Fruit fly (Drosophila melanogaster) whole organism, embryonic: ENCODE measurements around the gene Dsor1.

Experiments used
- C15 ChIP-seq: fragments of 200-800 bp; sonication (Bioruptor generic); IDR thresholded peaks from 3 replicates; pipeline ENCODE4 v1.3.6; 2022; ENCODE audit warnings: missing biosample characterization, missing genetic modification characterization
- CG10209 ChIP-seq: fragments of 200-800 bp; sonication (Bioruptor generic); optimal IDR thresholded peaks from 3 replicates; lab custom pipeline; 2017; ENCODE audit warnings: missing biosample characterization, mild to moderate bottlenecking, missing genetic modification characterization, missing genetic modification reagents
- CG10462 ChIP-seq: fragments of 200-800 bp; sonication (Bioruptor generic); optimal IDR thresholded peaks from 2 replicates; lab custom pipeline; 2016; ENCODE audit warnings: missing biosample characterization, missing genetic modification characterization
- CG10543 ChIP-seq: fragments of 200-800 bp; sonication (Bioruptor generic); optimal IDR thresholded peaks from 3 replicates; lab custom pipeline; 2017; ENCODE audit warnings: missing biosample characterization, mild to moderate bottlenecking, missing genetic modification characterization, moderate library complexity
- CG12236 ChIP-seq: fragments of 200-800 bp; sonication (Bioruptor generic); optimal IDR thresholded peaks from 2 replicates; lab custom pipeline; 2016; ENCODE audit warnings: missing biosample characterization, missing genetic modification characterization
- CG15696 ChIP-seq: fragments of 200-800 bp; sonication (Bioruptor generic); optimal IDR thresholded peaks from 2 replicates; lab custom pipeline; 2019; ENCODE audit warnings: missing biosample characterization, mild to moderate bottlenecking, missing genetic modification characterization, moderate library complexity
- CG31441 ChIP-seq: fragments of 200-800 bp; sonication (Bioruptor generic); IDR thresholded peaks from 2 replicates; pipeline ENCODE4 v1.3.6; 2022; ENCODE audit warnings: missing biosample characterization, missing genetic modification characterization
- CG34224 ChIP-seq: fragments of 200-800 bp; sonication (Bioruptor generic); IDR thresholded peaks from 3 replicates; pipeline ENCODE4 v1.3.6; 2022; ENCODE audit warnings: missing biosample characterization, missing genetic modification characterization; ENCODE audit not compliant: partially characterized antibody
- CG4328 ChIP-seq: fragments of 200-800 bp; sonication (Bioruptor generic); optimal IDR thresholded peaks from 3 replicates; lab custom pipeline; 2017; ENCODE audit warnings: missing biosample characterization, missing genetic modification reagents, missing genetic modification characterization
- CG5180 ChIP-seq: fragments of 200-800 bp; sonication (Bioruptor generic); optimal IDR thresholded peaks from 3 replicates; lab custom pipeline; 2017; ENCODE audit warnings: missing biosample characterization, missing genetic modification characterization, mild to moderate bottlenecking, moderate library complexity, missing genetic modification reagents
- CG7786 ChIP-seq: fragments of 200-800 bp; sonication (Bioruptor generic); optimal IDR thresholded peaks from 2 replicates; lab custom pipeline; 2016; ENCODE audit warnings: missing biosample characterization, missing genetic modification characterization
- CTCF ChIP-seq: fragments of 200-800 bp; sonication (Bioruptor generic); optimal IDR thresholded peaks from 2 replicates; lab custom pipeline; 2017; ENCODE audit warnings: missing biosample characterization, mild to moderate bottlenecking, missing genetic modification characterization, moderate library complexity
- Elba2 ChIP-seq: fragments of 200-800 bp; sonication (Bioruptor generic); optimal IDR thresholded peaks from 3 replicates; lab custom pipeline; 2016; ENCODE audit warnings: missing biosample characterization, missing genetic modification characterization
- Fer2 ChIP-seq: fragments of 200-800 bp; sonication (Bioruptor generic); optimal IDR thresholded peaks from 2 replicates; lab custom pipeline; 2018; ENCODE audit warnings: missing biosample characterization, mild to moderate bottlenecking, missing genetic modification characterization, moderate library complexity
- H15 ChIP-seq: fragments of 200-800 bp; sonication (Bioruptor generic); IDR thresholded peaks from 3 replicates; pipeline ENCODE4 v1.3.6; 2022; ENCODE audit warnings: missing biosample characterization, missing genetic modification characterization
- Hmx ChIP-seq: fragments of 200-800 bp; sonication (Bioruptor generic); optimal IDR thresholded peaks from 2 replicates; lab custom pipeline; 2016; ENCODE audit warnings: missing biosample characterization, missing genetic modification characterization
- Hsf ChIP-seq: fragments of 200-800 bp; sonication (Bioruptor generic); optimal IDR thresholded peaks from 3 replicates; lab custom pipeline; 2016; ENCODE audit warnings: missing biosample characterization, missing genetic modification characterization
- MTF-1 ChIP-seq: fragments of 200-800 bp; sonication (Bioruptor generic); optimal IDR thresholded peaks from 2 replicates; lab custom pipeline; 2018; ENCODE audit warnings: missing biosample characterization, mild to moderate bottlenecking, missing genetic modification characterization, borderline replicate concordance
- NFAT ChIP-seq: fragments of 200-800 bp; sonication (Bioruptor generic); IDR thresholded peaks from 2 replicates; pipeline ENCODE4 v1.3.6; 2022; ENCODE audit warnings: missing biosample characterization, missing genetic modification characterization
- Trl ChIP-seq, 3 experiments: fragments of >200 bp in 2 of 3; fragments of 200-800 bp in 1 of 3; sonication (Bioruptor generic) in 1 of 3; optimal IDR thresholded peaks; 2 replicates in 1 of 3; 3 replicates in 2 of 3; lab custom pipeline; 2016 to 2017; ENCODE audit warnings: missing biosample characterization in 1 of 3, missing genetic modification characterization in 1 of 3
- Usf ChIP-seq: fragments of 200-800 bp; sonication (Bioruptor generic); optimal IDR thresholded peaks from 2 replicates; lab custom pipeline; 2017; ENCODE audit warnings: missing genotype, missing biosample characterization, missing genetic modification characterization
- Xbp1 ChIP-seq: fragments of 200-800 bp; sonication (Bioruptor generic); optimal IDR thresholded peaks from 3 replicates; lab custom pipeline; 2016; ENCODE audit warnings: missing biosample characterization, mild to moderate bottlenecking, missing genetic modification characterization
- Xrp1 ChIP-seq: fragments of 200-800 bp; sonication (Bioruptor generic); IDR thresholded peaks from 2 replicates; pipeline ENCODE4 v1.3.6; 2022; ENCODE audit warnings: missing biosample characterization, missing genetic modification characterization
- ab ChIP-seq: fragments of 200-800 bp; sonication (Bioruptor generic); optimal IDR thresholded peaks from 2 replicates; lab custom pipeline; 2016; ENCODE audit warnings: missing biosample characterization, missing genetic modification characterization
- amos ChIP-seq: fragments of 200-800 bp; sonication (Bioruptor generic); IDR thresholded peaks from 2 replicates; pipeline ENCODE4 v1.3.6; 2022; ENCODE audit warnings: missing biosample characterization, missing genetic modification characterization; ENCODE audit not compliant: partially characterized antibody
- bowl ChIP-seq: fragments of 200-800 bp; sonication (Bioruptor generic); IDR thresholded peaks from 2 replicates; pipeline ENCODE4 v1.3.6; 2022; ENCODE audit warnings: missing biosample characterization, missing genetic modification characterization
- cato ChIP-seq: fragments of 200-800 bp; sonication (Bioruptor generic); optimal IDR thresholded peaks from 2 replicates; lab custom pipeline; 2016; ENCODE audit warnings: missing biosample characterization, missing genetic modification characterization, borderline replicate concordance
- dmrt99B ChIP-seq: fragments of 200-800 bp; sonication (Bioruptor generic); optimal IDR thresholded peaks from 2 replicates; lab custom pipeline; 2018; ENCODE audit warnings: missing biosample characterization, mild to moderate bottlenecking, missing genetic modification characterization, moderate library complexity
- fd96Cb ChIP-seq: fragments of 200-800 bp; sonication (Bioruptor generic); optimal IDR thresholded peaks from 2 replicates; lab custom pipeline; 2018; ENCODE audit warnings: missing biosample characterization, mild to moderate bottlenecking, missing genetic modification characterization, moderate library complexity
- gcm2 ChIP-seq: fragments of 200-800 bp; sonication (Bioruptor generic); optimal IDR thresholded peaks from 2 replicates; lab custom pipeline; 2016; ENCODE audit warnings: missing biosample characterization, missing genetic modification characterization
- hbn ChIP-seq: fragments of 200-800 bp; sonication (Bioruptor generic); IDR thresholded peaks from 2 replicates; pipeline ENCODE4 v1.3.6; 2022; ENCODE audit warnings: missing biosample characterization, missing genetic modification characterization; ENCODE audit not compliant: partially characterized antibody
- insv ChIP-seq, 2 experiments: fragments of 200-800 bp; sonication (Bioruptor generic); optimal IDR thresholded peaks; 3 replicates each; lab custom pipeline; 2016 to 2018; ENCODE audit warnings: missing biosample characterization in 2 of 2, missing genetic modification characterization in 2 of 2
- kah ChIP-seq: fragments of 200-800 bp; sonication (Bioruptor generic); optimal IDR thresholded peaks from 2 replicates; lab custom pipeline; 2018; ENCODE audit warnings: missing biosample characterization, mild to moderate bottlenecking, missing genetic modification characterization
- kay ChIP-seq: fragments of 200-800 bp; sonication (Bioruptor generic); optimal IDR thresholded peaks from 2 replicates; lab custom pipeline; 2016; ENCODE audit warnings: missing biosample characterization, missing genetic modification characterization
- kni ChIP-seq: fragments of 200-800 bp; sonication (Bioruptor generic); optimal IDR thresholded peaks from 3 replicates; lab custom pipeline; 2017; ENCODE audit warnings: mild to moderate bottlenecking, missing biosample characterization, missing genetic modification reagents, missing genetic modification characterization
- mld ChIP-seq: fragments of 200-800 bp; sonication (Bioruptor generic); IDR thresholded peaks from 3 replicates; pipeline ENCODE4 v1.3.6; 2022; ENCODE audit warnings: missing biosample characterization, missing genetic modification characterization; ENCODE audit not compliant: partially characterized antibody
- org-1 ChIP-seq: fragments of 200-800 bp; sonication (Bioruptor generic); optimal IDR thresholded peaks from 2 replicates; lab custom pipeline; 2017; ENCODE audit warnings: missing biosample characterization, missing genetic modification characterization
- peb ChIP-seq: fragments of 200-800 bp; sonication (Bioruptor generic); IDR thresholded peaks from 2 replicates; pipeline ENCODE4 v1.3.6; 2022; ENCODE audit warnings: missing biosample characterization, missing genetic modification characterization
- pho ChIP-seq: fragments of 200-800 bp; sonication (Bioruptor generic); optimal IDR thresholded peaks from 2 replicates; lab custom pipeline; 2016; ENCODE audit warnings: missing biosample characterization, missing genetic modification characterization
- pzg ChIP-seq: fragments of 200-800 bp; sonication (Bioruptor generic); optimal IDR thresholded peaks from 3 replicates; lab custom pipeline; 2018; ENCODE audit warnings: missing biosample characterization, mild to moderate bottlenecking, missing genetic modification characterization, moderate library complexity
- row ChIP-seq: fragments of 200-800 bp; sonication (Bioruptor generic); IDR thresholded peaks from 3 replicates; pipeline ENCODE4 v1.3.6; 2022; ENCODE audit warnings: missing biosample characterization, missing genetic modification characterization
- schlank ChIP-seq: fragments of 200-800 bp; sonication (Bioruptor generic); optimal IDR thresholded peaks from 2 replicates; lab custom pipeline; 2018; ENCODE audit warnings: missing biosample characterization, mild to moderate bottlenecking, missing genetic modification characterization
- scrt ChIP-seq: fragments of 200-800 bp; sonication (Bioruptor generic); optimal IDR thresholded peaks from 2 replicates; lab custom pipeline; 2018; ENCODE audit warnings: missing biosample characterization, mild to moderate bottlenecking, missing genetic modification characterization, moderate library complexity
- zf30C ChIP-seq: fragments of 200-800 bp; sonication (Bioruptor generic); optimal IDR thresholded peaks from 3 replicates; lab custom pipeline; 2018; ENCODE audit warnings: missing biosample characterization, mild to moderate bottlenecking, missing genetic modification characterization

Gene Dsor1

dm6 chrX:9272830-9273507, 25.8 kb downstream of the Dsor1 start, which contains the start of the genes Cfp1 and Aladin (continued):
- TF ChIP-seq CG34224 (GFP tag; lab: Robert Waterston, UW) (peak; percentile 37; the same call in 2 of the 3 replicates), mld (no peak; the same call in 2 of the 3 replicates), schlank (tag; lab: Kevin White, UChicago) (no peak), hbn (GFP tag; lab: Robert Waterston, UW) (peak; percentile 32; the same call in 1 of the 2 replicates), CG10543 (GFP tag; lab: Kevin White, UChicago) (no peak), CG7786 (no peak), H15 (GFP tag; lab: Robert Waterston, UW) (no peak), row (peak; percentile 53), NFAT (GFP tag; lab: Robert Waterston, UW) (0 out of 2 replicates have a peak, but pooled peaks have one; percentile 10)

dm6 chrX:9281998-9282644, 35.0 kb downstream of the Dsor1 start:
- TF ChIP-seq CG10462 (GFP tag; lab: Kevin White, UChicago) (no peak), insv (GFP tag; optimal IDR thresholded peaks at IDR 0.05; lab: Kevin White, UChicago) (peak; percentile 35 to 90), Elba2 (peak; percentile 16), hbn (GFP tag; lab: Robert Waterston, UW) (no peak), Hsf (GFP tag; lab: Kevin White, UChicago) (no peak), Fer2 (tag; lab: Kevin White, UChicago) (no peak), scrt (GFP tag; lab: Kevin White, UChicago) (peak; percentile 88), kah (GFP tag; lab: Kevin White, UChicago) (peak; percentile 39), zf30C (GFP tag; lab: Kevin White, UChicago) (no peak), Xbp1 (GFP tag; lab: Kevin White, UChicago) (peak; percentile 33)

- no peak for TF ChIP-seq Xrp1
- TF ChIP-seq pho (GFP tag; lab: Kevin White, UChicago) = no peak
- TF ChIP-seq org-1 (GFP tag; lab: Kevin White, UChicago) = no peak
- no peak for TF ChIP-seq CG10209 (GFP tag; lab: Kevin White, UChicago)
- no peak for TF ChIP-seq Hmx (GFP tag; lab: Kevin White, UChicago)
- no peak for TF ChIP-seq MTF-1 (GFP tag; lab: Kevin White, UChicago)
- no peak for TF ChIP-seq Usf (GFP tag; lab: Kevin White, UChicago)
- no peak for TF ChIP-seq bowl
- TF ChIP-seq CG5180 = no peak
- no peak for TF ChIP-seq Trl (optimal IDR thresholded peaks at IDR 0.05; lab: Kevin White, UChicago)
- TF ChIP-seq Trl (GFP tag; optimal IDR thresholded peaks at IDR 0.05; lab: Kevin White, UChicago) = no peak
- TF ChIP-seq pzg (GFP tag; lab: Kevin White, UChicago) = peak; percentile 83
- no peak for TF ChIP-seq CG15696
- TF ChIP-seq amos (GFP tag; lab: Robert Waterston, UW) = peak; percentile 40; the same call in 1 of the 2 replicates
- TF ChIP-seq C15 (GFP tag; lab: Robert Waterston, UW) = no peak
- TF ChIP-seq CG12236 = no peak
- no peak for TF ChIP-seq gcm2 (GFP tag; lab: Kevin White, UChicago)
- no peak for TF ChIP-seq peb (GFP tag; lab: Robert Waterston, UW)
- TF ChIP-seq kay (GFP tag; lab: Kevin White, UChicago) = no peak
- TF ChIP-seq ab = no peak
- no peak for TF ChIP-seq CG31441 (GFP tag; lab: Robert Waterston, UW)
- TF ChIP-seq cato = no peak
- TF ChIP-seq H15 (GFP tag; lab: Robert Waterston, UW) = no peak
- peak; percentile 1 for TF ChIP-seq CG10543 (GFP tag; lab: Kevin White, UChicago)
- no peak for TF ChIP-seq dmrt99B (tag; lab: Kevin White, UChicago)
- no peak for TF ChIP-seq CG4328 (GFP tag; lab: Kevin White, UChicago)
- TF ChIP-seq fd96Cb (tag; lab: Kevin White, UChicago) = no peak
- TF ChIP-seq CTCF = peak; percentile 44
- no peak for TF ChIP-seq kni (GFP tag; lab: Kevin White, UChicago)
Measured at dm6 chrX:9282783-9283289, 35.7 kb downstream of the Dsor1 start, which contains the start of gene c11.1. c11.1 (minus strand) TSS chrX:9283117.
